Worm (Caenorhabditis elegans): Measurements from ENCODE around the gene ZK632.9.

ZK632.9 gene

DNA sequence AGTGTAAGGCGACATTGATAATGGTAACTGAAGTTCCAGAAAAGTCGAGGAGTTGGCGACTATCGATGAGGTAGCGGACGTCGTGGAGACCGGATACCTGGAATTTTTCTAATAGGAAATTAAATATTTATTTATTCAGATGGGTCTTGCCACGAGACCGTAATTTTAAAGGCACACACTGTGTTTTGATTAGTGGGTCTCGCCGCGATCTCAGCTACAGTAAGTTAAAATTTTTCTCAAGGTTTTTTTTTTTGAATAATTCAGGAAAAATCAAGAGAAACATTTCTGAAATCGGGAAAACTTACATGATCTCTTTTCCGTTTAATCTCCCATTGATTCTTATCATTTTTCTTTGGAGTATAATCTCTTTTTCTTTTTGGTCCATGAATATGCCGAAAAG lies 46.2 kb downstream of the ZK632.9 start (continued):
- TF ChIP-seq Y67H2A.10 (GFP tag; conservative IDR thresholded peaks at IDR 0.05) (no peak), F57C9.4 (tag; optimal IDR thresholded peaks at IDR 0.05) (no peak), somi-1 (GFP tag; optimal IDR thresholded peaks at IDR 0.05) (no peak), hmg-1.2 (GFP tag; IDR thresholded peaks at IDR 0.05) (no peak)

DNA sequence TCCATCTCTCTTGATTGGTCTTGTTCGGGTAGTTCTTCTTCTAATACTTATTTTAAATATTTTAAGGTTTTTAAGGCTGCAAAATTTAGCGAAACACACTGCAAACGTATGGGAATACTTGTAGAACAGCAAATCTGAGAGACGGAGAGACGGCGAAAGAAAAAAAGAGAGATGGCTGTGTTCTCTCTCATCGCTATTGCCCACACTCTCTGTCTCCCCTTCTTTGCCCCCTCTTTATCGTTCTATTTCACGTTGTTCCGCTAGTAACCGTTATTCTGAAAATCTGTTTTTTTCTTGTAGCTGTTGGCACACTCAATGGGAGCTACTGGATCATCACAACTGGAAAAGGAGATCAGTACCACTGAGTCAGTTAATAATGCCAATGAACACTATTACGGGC lies 48.9 kb downstream of the ZK632.9 start, which contains the start of gene usp-46:
TSS of gene usp-46 (plus strand) at position 301 of the 400 bp plus-strand sequence.
- TF ChIP-seq let-526 (GFP tag; IDR thresholded peaks at IDR 0.05) (no peak), F52B5.7 (tag; optimal IDR thresholded peaks at IDR 0.05) (no peak), rcor-1 (GFP tag; IDR thresholded peaks at IDR 0.05) (no peak), dpff-1 (tag; optimal IDR thresholded peaks at IDR 0.05) (no peak), hmg-1.2 (GFP tag; IDR thresholded peaks at IDR 0.05) (peak; percentile 29; the same call in 1 of the 2 replicates), aptf-2 (GFP tag; conservative IDR thresholded peaks at IDR 0.05) (no peak)

DNA sequence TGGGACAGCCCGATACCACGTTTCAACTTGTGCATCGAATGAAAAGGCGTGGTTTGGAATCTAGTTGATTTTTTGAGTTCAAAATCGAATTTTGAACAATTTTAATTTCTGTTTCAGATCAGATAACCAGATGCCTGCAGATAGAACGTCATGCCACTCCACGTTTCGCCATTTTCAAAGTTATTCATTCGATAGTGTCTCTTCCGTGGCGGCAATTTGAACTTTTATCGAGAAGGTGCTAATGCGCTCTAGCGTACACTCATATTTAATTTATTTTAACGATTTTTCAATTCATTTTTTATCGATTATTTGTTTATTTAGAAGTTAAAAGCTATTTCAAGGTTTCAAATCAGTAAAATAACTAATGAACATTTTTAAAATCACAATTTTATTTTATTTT lies 49.3 kb downstream of the ZK632.9 start:
- TF ChIP-seq ceh-91 (GFP tag; IDR thresholded peaks at IDR 0.05) (0 out of 2 replicates have a peak, but pooled peaks have one; percentile 14), madf-6 (GFP tag; IDR thresholded peaks at IDR 0.05) (0 out of 2 replicates have a peak, but pooled peaks have one; percentile 13), nhr-179 (tag; optimal IDR thresholded peaks at IDR 0.05) (no peak), ceh-100 (GFP tag; IDR thresholded peaks at IDR 0.05) (peak; percentile 94), ztf-28 (GFP tag; IDR thresholded peaks at IDR 0.05) (no peak), attf-5 (GFP tag; optimal IDR thresholded peaks at IDR 0.05) (no peak), aptf-2 (GFP tag; conservative IDR thresholded peaks at IDR 0.05) (no peak), egrh-3 (GFP tag; IDR thresholded peaks at IDR 0.05) (no peak), lir-1 (GFP tag; conservative IDR thresholded peaks at IDR 0.05) (0 out of 2 replicates have a peak, but pooled peaks have one; percentile 16), mxl-1 (tag; optimal IDR thresholded peaks at IDR 0.05) (no peak), hlh-26 (GFP tag; conservative IDR thresholded peaks at IDR 0.05) (no peak), madf-10 (tag; optimal IDR thresholded peaks at IDR 0.05) (no peak), hrde-1 (tag; optimal IDR thresholded peaks at IDR 0.05; ENCODE audit: borderline replicate concordance) (no peak), B0035.1 (tag; optimal IDR thresholded peaks at IDR 0.05) (no peak), lin-35 (GFP tag; optimal IDR thresholded peaks at IDR 0.05) (peak in 1 of 3 experiments; percentile 38), K11D2.4 (GFP tag; IDR thresholded peaks at IDR 0.05) (no peak), chd-7 (tag; optimal IDR thresholded peaks at IDR 0.05) (no peak), mes-4 (tag; optimal IDR thresholded peaks at IDR 0.05) (no peak), ceh-40 (GFP tag; IDR thresholded peaks at IDR 0.05) (no peak), mcd-1 (GFP tag; IDR thresholded peaks at IDR 0.05) (peak; percentile 59; the same call in 1 of the 2 replicates), lin-54 (GFP tag; optimal IDR thresholded peaks at IDR 0.05) (peak; percentile 87), attf-6 (GFP tag; IDR thresholded peaks at IDR 0.05) (no peak), sdz-38 (tag; optimal IDR thresholded peaks at IDR 0.05) (no peak), aptf-3 (GFP tag; IDR thresholded peaks at IDR 0.05) (no peak), nhr-27 (tag; optimal IDR thresholded peaks at IDR 0.05) (no peak), nfyb-1 (GFP tag; IDR thresholded peaks at IDR 0.05) (no peak), efl-1 (GFP tag; optimal IDR thresholded peaks at IDR 0.05) (peak; percentile 86), nhr-90 (tag; optimal IDR thresholded peaks at IDR 0.05) (no peak), xnd-1 (tag; optimal IDR thresholded peaks at IDR 0.05) (no peak), him-1 (tag; optimal IDR thresholded peaks at IDR 0.05) (peak; percentile 40), F23B12.7 (tag; optimal IDR thresholded peaks at IDR 0.05; ENCODE audit: insufficient read depth) (no peak), ekl-4 (GFP tag; IDR thresholded peaks at IDR 0.05) (no peak), ceh-58 (GFP tag; IDR thresholded peaks at IDR 0.05) (no peak), F33H1.4 (GFP tag; IDR thresholded peaks at IDR 0.05) (0 out of 2 replicates have a peak, but pooled peaks have one; percentile 36), ZK185.1 (tag; optimal IDR thresholded peaks at IDR 0.05; ENCODE audit: poor library complexity, severe bottlenecking) (no peak), hlh-12 (tag; optimal IDR thresholded peaks at IDR 0.05) (no peak), pbrm-1 (GFP tag; IDR thresholded peaks at IDR 0.05) (no peak), lsl-1 (GFP tag; optimal IDR thresholded peaks at IDR 0.05) (peak; percentile 42)

Data from whole organism, young adult.